Fruit fly (Drosophila melanogaster) whole organism, embryonic: ENCODE data around the gene CG9673.

Experiments
- ATbp ChIP-seq: fragments of 200-800 bp; sonication (Bioruptor generic); optimal IDR thresholded peaks from 2 replicates; lab custom pipeline; 2017; ENCODE audit warnings: missing biosample characterization, mild to moderate bottlenecking, missing genetic modification characterization, missing genetic modification reagents
- Abd-B ChIP-seq: fragments of 200-800 bp; sonication (Bioruptor generic); optimal IDR thresholded peaks from 2 replicates; lab custom pipeline; 2018; ENCODE audit warnings: missing biosample characterization, mild to moderate bottlenecking, missing genetic modification characterization, moderate library complexity
- BEAF-32 ChIP-seq: fragments of 200-800 bp; sonication (Bioruptor generic); optimal IDR thresholded peaks from 3 replicates; lab custom pipeline; 2017; ENCODE audit warnings: missing biosample characterization, missing genetic modification characterization, mild to moderate bottlenecking, moderate library complexity, missing genetic modification reagents
- BtbVII ChIP-seq: fragments of 200-800 bp; sonication (Bioruptor generic); optimal IDR thresholded peaks from 3 replicates; lab custom pipeline; 2017; ENCODE audit warnings: missing biosample characterization, mild to moderate bottlenecking, missing genetic modification characterization
- CG1233 ChIP-seq: fragments of 200-800 bp; sonication (Bioruptor generic); optimal IDR thresholded peaks from 4 replicates; lab custom pipeline; 2018; ENCODE audit warnings: missing biosample characterization, mild to moderate bottlenecking, missing genetic modification characterization
- CG13296 ChIP-seq: fragments of 200-800 bp; sonication (Bioruptor generic); optimal IDR thresholded peaks from 3 replicates; lab custom pipeline; 2018; ENCODE audit warnings: missing biosample characterization, mild to moderate bottlenecking, missing genetic modification characterization
- CG14050 ChIP-seq: fragments of 200-800 bp; sonication (Bioruptor generic); IDR thresholded peaks from 3 replicates; pipeline ENCODE4 v1.3.6; 2022; ENCODE audit warnings: missing biosample characterization, missing genetic modification characterization
- CG14441 ChIP-seq: fragments of 200-800 bp; sonication (Bioruptor generic); IDR thresholded peaks from 2 replicates; pipeline ENCODE4 v1.3.6; 2022; ENCODE audit warnings: missing biosample characterization, missing genetic modification characterization
- CG14860 ChIP-seq: fragments of 200-800 bp; sonication (Bioruptor generic); IDR thresholded peaks from 3 replicates; pipeline ENCODE4 v1.3.6; 2022; ENCODE audit warnings: missing biosample characterization, missing genetic modification characterization; ENCODE audit not compliant: partially characterized antibody
- CG15269 ChIP-seq: fragments of 200-800 bp; sonication (Bioruptor generic); optimal IDR thresholded peaks from 2 replicates; lab custom pipeline; 2018; ENCODE audit warnings: missing biosample characterization, mild to moderate bottlenecking, missing genetic modification characterization, moderate library complexity
- CG15479 ChIP-seq: fragments of 200-800 bp; sonication (Bioruptor generic); optimal IDR thresholded peaks from 3 replicates; lab custom pipeline; 2019; ENCODE audit warnings: missing biosample characterization, mild to moderate bottlenecking, missing genetic modification characterization, moderate library complexity
- CG1603 ChIP-seq: fragments of 200-800 bp; sonication (Bioruptor generic); optimal IDR thresholded peaks from 2 replicates; lab custom pipeline; 2019; ENCODE audit warnings: missing biosample characterization, mild to moderate bottlenecking, missing genetic modification characterization, moderate library complexity
- CG17359 ChIP-seq: fragments of 200-800 bp; sonication (Bioruptor generic); optimal IDR thresholded peaks from 3 replicates; lab custom pipeline; 2018; ENCODE audit warnings: missing biosample characterization, mild to moderate bottlenecking, missing genetic modification characterization, moderate library complexity
- CG1792 ChIP-seq: fragments of 200-800 bp; sonication (Bioruptor generic); optimal IDR thresholded peaks from 2 replicates; lab custom pipeline; 2016; ENCODE audit warnings: missing biosample characterization, missing genetic modification characterization
- CG18262 ChIP-seq: fragments of 200-800 bp; optimal IDR thresholded peaks from 3 replicates; lab custom pipeline; 2019; ENCODE audit warnings: missing biosample characterization, mild to moderate bottlenecking, missing genetic modification characterization, moderate library complexity
- CG31441 ChIP-seq: fragments of 200-800 bp; sonication (Bioruptor generic); IDR thresholded peaks from 2 replicates; pipeline ENCODE4 v1.3.6; 2022; ENCODE audit warnings: missing biosample characterization, missing genetic modification characterization
- CG4617 ChIP-seq: fragments of 200-800 bp; sonication (Bioruptor generic); optimal IDR thresholded peaks from 3 replicates; lab custom pipeline; 2016; ENCODE audit warnings: missing biosample characterization, missing genetic modification characterization, borderline replicate concordance
- CG6791 ChIP-seq: fragments of 200-800 bp; sonication (Bioruptor generic); IDR thresholded peaks from 3 replicates; pipeline ENCODE4 v1.3.6; 2022; ENCODE audit warnings: missing biosample characterization, missing genetic modification characterization; ENCODE audit not compliant: partially characterized antibody
- CG8290 ChIP-seq, 3 experiments: fragments of 200-800 bp; sonication (Bioruptor generic); optimal IDR thresholded peaks; 2 replicates each; lab custom pipeline; 2016 to 2019; ENCODE audit warnings: missing biosample characterization in 3 of 3, missing genetic modification characterization in 3 of 3, mild to moderate bottlenecking in 2 of 3, moderate library complexity in 1 of 3
- CG8924 ChIP-seq: fragments of 200-800 bp; optimal IDR thresholded peaks from 3 replicates; lab custom pipeline; 2019; ENCODE audit warnings: missing biosample characterization, mild to moderate bottlenecking, missing genetic modification characterization, moderate library complexity
- CG9437 ChIP-seq: fragments of 200-800 bp; sonication (Bioruptor generic); optimal IDR thresholded peaks from 2 replicates; lab custom pipeline; 2018; ENCODE audit warnings: missing biosample characterization, mild to moderate bottlenecking, missing genetic modification characterization
- CoRest ChIP-seq: fragments of 200-800 bp; sonication (Bioruptor generic); optimal IDR thresholded peaks from 3 replicates; lab custom pipeline; 2018; ENCODE audit warnings: missing biosample characterization, mild to moderate bottlenecking, missing genetic modification characterization, moderate library complexity
- HLHmδ ChIP-seq: fragments of 200-800 bp; sonication (Bioruptor generic); optimal IDR thresholded peaks from 2 replicates; lab custom pipeline; 2018; ENCODE audit warnings: missing biosample characterization, mild to moderate bottlenecking, missing genetic modification characterization, moderate library complexity
- Hr3 ChIP-seq: fragments of 200-800 bp; sonication (Bioruptor generic); optimal IDR thresholded peaks from 3 replicates; lab custom pipeline; 2016; ENCODE audit warnings: missing biosample characterization, missing genetic modification characterization
- Hr39 ChIP-seq: fragments of >200 bp; optimal IDR thresholded peaks from 2 replicates; lab custom pipeline; 2017
- Hr51 ChIP-seq, 2 experiments: fragments of 200-800 bp; sonication (Bioruptor generic); optimal IDR thresholded peaks; 2 replicates in 1 of 2; 3 replicates in 1 of 2; lab custom pipeline; 2016 to 2018; ENCODE audit warnings: missing biosample characterization in 2 of 2, missing genetic modification characterization in 2 of 2, mild to moderate bottlenecking in 1 of 2, moderate library complexity in 1 of 2
- NK7.1 ChIP-seq: fragments of 200-800 bp; sonication (Bioruptor generic); optimal IDR thresholded peaks from 3 replicates; lab custom pipeline; 2016; ENCODE audit warnings: missing biosample characterization, missing genetic modification characterization
- Poxn ChIP-seq: fragments of 200-800 bp; sonication (Bioruptor generic); IDR thresholded peaks from 2 replicates; pipeline ENCODE4 v1.3.6; 2022; ENCODE audit warnings: missing biosample characterization, missing genetic modification characterization
- Rfx ChIP-seq: fragments of 200-800 bp; sonication (Bioruptor generic); IDR thresholded peaks from 2 replicates; pipeline ENCODE4 v1.3.6; 2022; ENCODE audit warnings: missing biosample characterization, missing genetic modification characterization
- Sox102F ChIP-seq: fragments of 200-800 bp; sonication (Bioruptor generic); optimal IDR thresholded peaks from 2 replicates; lab custom pipeline; 2018; ENCODE audit warnings: missing biosample characterization, mild to moderate bottlenecking, missing genetic modification characterization, moderate library complexity
- Trl ChIP-seq, 3 experiments: fragments of >200 bp in 2 of 3; fragments of 200-800 bp in 1 of 3; sonication (Bioruptor generic) in 1 of 3; optimal IDR thresholded peaks; 2 replicates in 1 of 3; 3 replicates in 2 of 3; lab custom pipeline; 2016 to 2017; ENCODE audit warnings: missing biosample characterization in 1 of 3, missing genetic modification characterization in 1 of 3
- bab2 ChIP-seq: fragments of 200-800 bp; sonication (Bioruptor generic); optimal IDR thresholded peaks from 2 replicates; lab custom pipeline; 2016; ENCODE audit warnings: missing biosample characterization, missing genetic modification characterization
- bowl ChIP-seq: fragments of 200-800 bp; sonication (Bioruptor generic); IDR thresholded peaks from 2 replicates; pipeline ENCODE4 v1.3.6; 2022; ENCODE audit warnings: missing biosample characterization, missing genetic modification characterization
- bsh ChIP-seq, 2 experiments: fragments of 200-800 bp; sonication (Bioruptor generic); optimal IDR thresholded peaks; 2 replicates each; lab custom pipeline; 2017 to 2018; ENCODE audit warnings: mild to moderate bottlenecking in 2 of 2, missing biosample characterization in 2 of 2, missing genetic modification characterization in 2 of 2, moderate library complexity in 1 of 2
- chinmo ChIP-seq: fragments of 200-800 bp; sonication (Bioruptor generic); IDR thresholded peaks from 4 replicates; pipeline ENCODE4 v1.3.6; 2022; ENCODE audit warnings: missing biosample characterization, missing genetic modification characterization; ENCODE audit not compliant: partially characterized antibody
- crp ChIP-seq, 2 experiments: fragments of 200-800 bp; sonication (Bioruptor generic); optimal IDR thresholded peaks; 2 replicates in 1 of 2; 3 replicates in 1 of 2; lab custom pipeline; 2017; ENCODE audit warnings: missing biosample characterization in 2 of 2, missing genetic modification characterization in 2 of 2, mild to moderate bottlenecking in 1 of 2, moderate library complexity in 1 of 2
- dati ChIP-seq: fragments of 200-800 bp; sonication (Bioruptor generic); IDR thresholded peaks from 2 replicates; pipeline ENCODE4 v1.3.6; 2022; ENCODE audit warnings: missing biosample characterization, missing genetic modification characterization
- ewg ChIP-seq: fragments of 200-800 bp; sonication (Bioruptor generic); optimal IDR thresholded peaks from 3 replicates; lab custom pipeline; 2017; ENCODE audit warnings: mild to moderate bottlenecking, missing biosample characterization, missing genetic modification reagents, missing genetic modification characterization
- maf-S ChIP-seq: fragments of 200-800 bp; sonication (Bioruptor generic); optimal IDR thresholded peaks from 2 replicates; lab custom pipeline; 2016; ENCODE audit warnings: missing biosample characterization, missing genetic modification characterization
- org-1 ChIP-seq: fragments of 200-800 bp; sonication (Bioruptor generic); optimal IDR thresholded peaks from 2 replicates; lab custom pipeline; 2017; ENCODE audit warnings: missing biosample characterization, missing genetic modification characterization
- pzg ChIP-seq: fragments of 200-800 bp; sonication (Bioruptor generic); optimal IDR thresholded peaks from 3 replicates; lab custom pipeline; 2018; ENCODE audit warnings: missing biosample characterization, mild to moderate bottlenecking, missing genetic modification characterization, moderate library complexity
- repo ChIP-seq: fragments of 200-800 bp; sonication (Bioruptor generic); optimal IDR thresholded peaks from 2 replicates; lab custom pipeline; 2016; ENCODE audit warnings: missing biosample characterization, missing genetic modification characterization
- schlank ChIP-seq: fragments of 200-800 bp; sonication (Bioruptor generic); optimal IDR thresholded peaks from 2 replicates; lab custom pipeline; 2018; ENCODE audit warnings: missing biosample characterization, mild to moderate bottlenecking, missing genetic modification characterization
- so ChIP-seq: fragments of 200-800 bp; sonication (Bioruptor generic); IDR thresholded peaks from 3 replicates; pipeline ENCODE4 v1.3.6; 2022; ENCODE audit warnings: missing biosample characterization, missing genetic modification characterization
- toy ChIP-seq: fragments of 200-800 bp; sonication (Bioruptor generic); IDR thresholded peaks from 2 replicates; pipeline ENCODE4 v1.3.6; 2022; ENCODE audit warnings: missing biosample characterization, missing genetic modification characterization
- zfh1 ChIP-seq: fragments of 200-800 bp; sonication (Bioruptor generic); IDR thresholded peaks from 3 replicates; pipeline ENCODE4 v1.3.6; 2022; ENCODE audit warnings: missing biosample characterization, missing genetic modification characterization

CG9673 gene

dm6 chrX:16723203-16724173 lies 19.8 kb upstream of the CG9673 start (continued):
- TF ChIP-seq CG1603 (tag; lab: Kevin White, UChicago): no peak
- TF ChIP-seq dati (GFP tag; lab: Robert Waterston, UW): no peak
- no peak for TF ChIP-seq pzg (GFP tag; lab: Kevin White, UChicago)
- TF ChIP-seq CG17359 (tag; lab: Kevin White, UChicago): peak; percentile 45
- peak in 1 of 2 experiments; percentile 81 for TF ChIP-seq bsh (GFP tag; optimal IDR thresholded peaks at IDR 0.05; lab: Kevin White, UChicago)
- TF ChIP-seq Rfx (GFP tag; lab: Robert Waterston, UW): peak; percentile 75
- peak; percentile 84 for TF ChIP-seq CG15269 (tag; lab: Kevin White, UChicago)
- TF ChIP-seq maf-S (GFP tag; lab: Kevin White, UChicago): peak; percentile 46
- TF ChIP-seq CG13296 (GFP tag; lab: Kevin White, UChicago): peak; percentile 54
- 0 out of 4 replicates have a peak, but pooled peaks have one; percentile 53 for TF ChIP-seq chinmo
- peak; percentile 36; the same call in 1 of the 2 replicates for TF ChIP-seq Poxn (GFP tag; lab: Robert Waterston, UW)
- TF ChIP-seq Sox102F: peak; percentile 86
- no peak for TF ChIP-seq Hr39
- peak; percentile 79 for TF ChIP-seq CG8924 (tag; lab: Kevin White, UChicago)
- peak; percentile 64 for TF ChIP-seq schlank (tag; lab: Kevin White, UChicago)
- peak; percentile 70 for TF ChIP-seq Hr3 (GFP tag; lab: Kevin White, UChicago)
- TF ChIP-seq CG1792 (GFP tag; lab: Kevin White, UChicago): no peak
- TF ChIP-seq ATbp (GFP tag; lab: Kevin White, UChicago): peak; percentile 71
- no peak for TF ChIP-seq BEAF-32 (GFP tag; lab: Kevin White, UChicago)
- peak; percentile 73 for TF ChIP-seq CG18262 (tag; lab: Kevin White, UChicago)
- TF ChIP-seq CG6791 (GFP tag; lab: Robert Waterston, UW): no peak
- TF ChIP-seq HLHmδ (GFP tag; lab: Kevin White, UChicago): no peak
- peak; percentile 73 for TF ChIP-seq CG9437 (GFP tag; lab: Kevin White, UChicago)
- TF ChIP-seq BtbVII: peak; percentile 64
- TF ChIP-seq CG15479 (GFP tag; lab: Kevin White, UChicago): no peak
- peak; percentile 36 to 39 for TF ChIP-seq Trl (optimal IDR thresholded peaks at IDR 0.05; lab: Kevin White, UChicago)
- no peak for TF ChIP-seq Trl (GFP tag; optimal IDR thresholded peaks at IDR 0.05; lab: Kevin White, UChicago)
- peak; percentile 68; the same call in 2 of the 3 replicates for TF ChIP-seq so
- TF ChIP-seq toy (GFP tag; lab: Robert Waterston, UW): no peak
- TF ChIP-seq CG4617 (GFP tag; lab: Kevin White, UChicago): no peak
- no peak for TF ChIP-seq repo (GFP tag; lab: Kevin White, UChicago)
- TF ChIP-seq Hr51 (GFP tag; optimal IDR thresholded peaks at IDR 0.05; lab: Kevin White, UChicago): peak in 1 of 2 experiments; percentile 89
- TF ChIP-seq NK7.1: no peak
- TF ChIP-seq CoRest (tag; lab: Kevin White, UChicago): peak; percentile 89
- peak; percentile 60; the same call in 1 of the 3 replicates for TF ChIP-seq zfh1 (GFP tag; lab: Robert Waterston, UW)
- TF ChIP-seq bab2 (GFP tag; lab: Kevin White, UChicago): no peak
- TF ChIP-seq org-1 (GFP tag; lab: Kevin White, UChicago): peak; percentile 84
- peak; percentile 54 for TF ChIP-seq CG1233
- peak; percentile 83 for TF ChIP-seq CG31441
- TF ChIP-seq CG14050 (GFP tag; lab: Robert Waterston, UW): peak; percentile 67; the same call in 2 of the 3 replicates
- TF ChIP-seq crp (GFP tag; optimal IDR thresholded peaks at IDR 0.05; lab: Kevin White, UChicago): peak in 1 of 2 experiments; percentile 63
- TF ChIP-seq CG8290 (GFP tag; optimal IDR thresholded peaks at IDR 0.05; lab: Kevin White, UChicago): no peak
- peak in 1 of 2 experiments; percentile 2 for TF ChIP-seq CG8290 (tag; optimal IDR thresholded peaks at IDR 0.05; lab: Kevin White, UChicago)
- peak; percentile 48 for TF ChIP-seq CG14441 (GFP tag; lab: Robert Waterston, UW)
- no peak for TF ChIP-seq bowl
- no peak for TF ChIP-seq CG14860 (GFP tag; lab: Robert Waterston, UW)
- TF ChIP-seq Abd-B (GFP tag; lab: Kevin White, UChicago): peak; percentile 69
- TF ChIP-seq ewg (GFP tag; lab: Kevin White, UChicago): peak; percentile 59
